Worm (Caenorhabditis elegans) whole organism, L1 larva: ENCODE measurements around the gene ZK354.6.
"Not testable (repeated sequence)": the region's sequence is repeated elsewhere in the genome, so short reads cannot be mapped to it uniquely, and the experiment has no call there.

ENCODE experiments used
- nhr-11 ChIP-seq: fragments of 150-350 bp; optimal IDR thresholded peaks from 2 replicates; lab custom pipeline; 2014; ENCODE audit warnings: missing biosample characterization, missing genetic modification characterization
- nhr-12 ChIP-seq: sonication (generic microtip); optimal IDR thresholded peaks from 2 replicates; lab custom pipeline; 2017; ENCODE audit warnings: missing biosample characterization, missing genetic modification characterization
- sptf-1 ChIP-seq: fragments of 150-350 bp; optimal IDR thresholded peaks from 2 replicates; lab custom pipeline; 2014; ENCODE audit warnings: missing biosample characterization, missing genetic modification characterization
- tbx-2 ChIP-seq: sonication (generic microtip); optimal IDR thresholded peaks from 2 replicates; lab custom pipeline; 2016; ENCODE audit warnings: missing genetic modification characterization, missing compliant biosample characterization
- xbp-1 ChIP-seq: sonication (generic microtip); optimal IDR thresholded peaks from 2 replicates; lab custom pipeline; 2016; ENCODE audit warnings: missing genetic modification characterization, missing compliant biosample characterization

- not testable (repeated sequence) for TF ChIP-seq nhr-12 (tag; lab: Kevin White, UChicago); nhr-11; sptf-1; xbp-1; tbx-2
Observed at ce11 chrIV:5313011-5313410, 15.7 kb upstream of the ZK354.6 start, which contains the start of the genes msp-59 and ZK354.2.
